Worm (Caenorhabditis elegans) whole organism, midembryonic: ENCODE measurements around the gene swd-2.1.

Experiments used
- med-1 ChIP-seq: sonication (generic microtip); optimal IDR thresholded peaks from 2 replicates; lab custom pipeline; 2017; ENCODE audit warnings: missing genetic modification characterization, mild to moderate bottlenecking, missing compliant biosample characterization, antibody characterized with exemption, missing genetic modification reagents; ENCODE audit not compliant: insufficient read depth
- ztf-23 ChIP-seq: fragments of 200-800 bp; sonication (Bioruptor generic); IDR thresholded peaks from 2 replicates; pipeline ENCODE4 v1.3.6; 2022; ENCODE audit warnings: missing genetic modification reagents, missing genetic modification characterization, missing compliant biosample characterization

ce11 chrIV:7731960-7732359, 43.9 kb upstream of the swd-2.1 start, which contains the start of the genes C50F7.9 and C50F7.3:
- no peak for TF ChIP-seq ztf-23
- no peak for TF ChIP-seq med-1 (GFP tag; lab: Kevin White, UChicago)
